Worm (Caenorhabditis elegans): ENCODE data around the gene jmjd-4.

DNA sequence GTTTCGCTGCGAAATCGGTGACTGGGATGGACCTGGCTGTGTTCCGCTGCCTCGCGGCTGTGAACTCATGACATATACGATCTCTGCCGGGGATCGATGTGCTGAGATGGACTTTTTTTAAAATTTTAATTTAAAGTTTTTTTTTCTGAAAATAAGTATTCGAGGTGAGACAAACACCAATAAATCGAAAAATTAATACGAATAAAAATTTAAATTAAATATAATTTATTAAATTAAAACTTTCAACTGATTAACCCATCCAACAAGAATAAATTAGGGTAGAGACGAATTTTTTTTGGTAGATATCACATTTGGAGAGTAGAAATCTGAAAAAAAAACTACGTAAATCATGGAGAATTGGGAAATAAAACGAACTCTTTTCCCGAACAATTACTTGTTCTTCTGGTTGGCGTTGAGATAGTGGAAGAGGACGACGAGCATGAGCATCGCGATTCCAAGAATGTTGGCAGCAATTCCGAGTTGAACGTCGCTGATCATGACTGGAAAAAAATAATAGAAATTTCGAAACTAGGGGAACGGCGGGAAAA, 15.7 kb downstream of the jmjd-4 start, which contains the start of the genes unc-50 and ostf-4:
- TF ChIP-seq fos-1 (tag; optimal IDR thresholded peaks at IDR 0.05) (no peak), unc-62 (GFP tag; optimal IDR thresholded peaks at IDR 0.05) (no peak), ztf-11 (tag; optimal IDR thresholded peaks at IDR 0.05) (no peak), nhr-12 (tag; optimal IDR thresholded peaks at IDR 0.05) (no peak)
